Worm (Caenorhabditis elegans) whole organism, late embryonic: ENCODE results near the gene plrg-1.

ENCODE experiments used
- F13H6.1 ChIP-seq: sonication (generic microtip); optimal IDR thresholded peaks from 2 replicates; lab custom pipeline; 2016; ENCODE audit warnings: missing genetic modification characterization, missing compliant biosample characterization
- ama-1 ChIP-seq: fragments of 150-350 bp; optimal IDR thresholded peaks from 2 replicates; lab custom pipeline; 2014
- ceh-31 ChIP-seq: sonication (generic microtip); optimal IDR thresholded peaks from 2 replicates; lab custom pipeline; 2016; ENCODE audit warnings: missing genetic modification characterization, missing compliant biosample characterization
- fkh-10 ChIP-seq: fragments of 150-350 bp; optimal IDR thresholded peaks from 2 replicates; lab custom pipeline; 2014; ENCODE audit warnings: missing biosample characterization, missing genetic modification reagents, missing genetic modification characterization
- hlh-30 ChIP-seq: sonication (generic microtip); optimal IDR thresholded peaks from 2 replicates; lab custom pipeline; 2017; ENCODE audit warnings: antibody characterized with exemption, missing genetic modification characterization, missing compliant biosample characterization; ENCODE audit not compliant: insufficient read depth
- nhr-11 ChIP-seq: fragments of 150-350 bp; optimal IDR thresholded peaks from 2 replicates; lab custom pipeline; 2014; ENCODE audit warnings: missing biosample characterization, missing genetic modification characterization
- pax-1 ChIP-seq: fragments of 150-350 bp; optimal IDR thresholded peaks from 2 replicates; lab custom pipeline; 2014; ENCODE audit warnings: missing biosample characterization, missing genetic modification characterization
- tbx-2 ChIP-seq: sonication (generic microtip); optimal IDR thresholded peaks from 2 replicates; lab custom pipeline; 2016; ENCODE audit warnings: missing genetic modification characterization, missing compliant biosample characterization

ce11 chrV:10798090-10798489 is 9.6 kb downstream of the plrg-1 start, which contains the start of gene srh-184:
- TF ChIP-seq tbx-2 (tag; lab: Kevin White, UChicago) (no peak), F13H6.1 (tag; lab: Kevin White, UChicago) (no peak), ama-1 (no peak), nhr-11 (tag; lab: Kevin White, UChicago) (no peak), fkh-10 (no peak), pax-1 (tag; lab: Kevin White, UChicago) (no peak), ceh-31 (tag; lab: Kevin White, UChicago) (no peak), hlh-30 (no peak)
